Fruit fly (Drosophila melanogaster): ENCODE measurements around the gene Ccn.

Gene Ccn

dm6 chr3L:17742531-17742930 is 52.7 kb downstream of the Ccn start:
- TF ChIP-seq CG8478 (optimal IDR thresholded peaks at IDR 0.05) (no peak), CTCF (optimal IDR thresholded peaks at IDR 0.05) (no peak)

- no peak for TF ChIP-seq CTCF (optimal IDR thresholded peaks at IDR 0.05)
- no peak for TF ChIP-seq CG8478 (optimal IDR thresholded peaks at IDR 0.05)
Measured at dm6 chr3L:17746760-17747159, 56.9 kb downstream of the Ccn start, which contains the start of gene CG6034. Gene CG6034 (minus strand): TSS chr3L:17746860.

dm6 chr3L:17750488-17750887 is 60.7 kb downstream of the Ccn start, which contains the start of gene Adgf-B:
Gene Adgf-B (minus strand): TSS chr3L:17750588.
- TF ChIP-seq CTCF (optimal IDR thresholded peaks at IDR 0.05) (no peak), CG8478 (optimal IDR thresholded peaks at IDR 0.05) (no peak)

dm6 chr3L:17754285-17754684 is 64.5 kb downstream of the Ccn start:
- TF ChIP-seq CTCF (optimal IDR thresholded peaks at IDR 0.05) (no peak), CG8478 (optimal IDR thresholded peaks at IDR 0.05) (no peak)

dm6 chr3L:17757156-17758083 is 67.6 kb downstream of the Ccn start:
- TF ChIP-seq CG8478 (optimal IDR thresholded peaks at IDR 0.05) = no peak
- no peak for TF ChIP-seq CTCF (optimal IDR thresholded peaks at IDR 0.05)

dm6 chr3L:17758084-17758211 is 68.1 kb downstream of the Ccn start, which contains the start of gene CG32182:
Gene CG32182 (plus strand): TSS chr3L:17758112.
- no peak for TF ChIP-seq CTCF (optimal IDR thresholded peaks at IDR 0.05)
- no peak for TF ChIP-seq CG8478 (optimal IDR thresholded peaks at IDR 0.05)

dm6 chr3L:17759072-17759747 is 69.4 kb downstream of the Ccn start, which contains the start of gene CG32181:
Gene CG32181 (plus strand): TSS chr3L:17759697.
- TF ChIP-seq CTCF (optimal IDR thresholded peaks at IDR 0.05) (no peak), CG8478 (optimal IDR thresholded peaks at IDR 0.05) (no peak)

- peak in 1 of 2 experiments; percentile 17 for TF ChIP-seq CTCF (optimal IDR thresholded peaks at IDR 0.05)
- TF ChIP-seq CG8478 (optimal IDR thresholded peaks at IDR 0.05) = no peak
Measured at dm6 chr3L:17763987-17764386, 74.2 kb downstream of the Ccn start, which contains the start of the genes Adgf-A and Adgf-A2. Gene Adgf-A (minus strand): TSS chr3L:17764158. Gene Adgf-A2 (minus strand): TSS chr3L:17764158.

- TF ChIP-seq CTCF (optimal IDR thresholded peaks at IDR 0.05) (no peak), CG8478 (optimal IDR thresholded peaks at IDR 0.05) (no peak)
Measured at dm6 chr3L:17791067-17791466, 101.3 kb downstream of the Ccn start.

dm6 chr3L:17791467-17791494 is 101.5 kb downstream of the Ccn start, which contains the start of gene CG42815:
Gene CG42815 (minus strand): TSS chr3L:17791486.
- TF ChIP-seq CTCF (optimal IDR thresholded peaks at IDR 0.05) (no peak), CG8478 (optimal IDR thresholded peaks at IDR 0.05) (no peak)

- no peak for TF ChIP-seq CG8478 (optimal IDR thresholded peaks at IDR 0.05)
- TF ChIP-seq CTCF (optimal IDR thresholded peaks at IDR 0.05) = no peak
Measured at dm6 chr3L:17791495-17791894, 101.7 kb downstream of the Ccn start.

dm6 chr3L:17797494-17797893 is 107.7 kb downstream of the Ccn start, which contains the start of gene CG42816:
Gene CG42816 (minus strand): TSS chr3L:17797594.
- TF ChIP-seq CG8478 (optimal IDR thresholded peaks at IDR 0.05) (no peak), CTCF (optimal IDR thresholded peaks at IDR 0.05) (no peak)

Data from S2 (cell line).